Worm (Caenorhabditis elegans) whole organism, young adult: Measurements from ENCODE around the gene nhr-286.

Experiments
- C06A6.2 ChIP-seq: fragments of 200-800 bp; sonication (Bioruptor generic); conservative IDR thresholded peaks from 2 replicates; pipeline ENCODE4 v1.3.6; 2022; ENCODE audit warnings: missing genetic modification characterization, missing compliant biosample characterization
- F10E7.11 ChIP-seq: sonication (generic microtip); optimal IDR thresholded peaks from 2 replicates; lab custom pipeline; 2017; ENCODE audit warnings: mild to moderate bottlenecking, missing genetic modification characterization, moderate library complexity, missing compliant biosample characterization
- F49E8.2 ChIP-seq: sonication (generic microtip); optimal IDR thresholded peaks from 3 replicates; lab custom pipeline; 2017; ENCODE audit warnings: missing genetic modification characterization, mild to moderate bottlenecking, missing compliant biosample characterization, antibody characterized with exemption, moderate library complexity; ENCODE audit not compliant: insufficient read depth
- F55B11.4 ChIP-seq: sonication (generic microtip); optimal IDR thresholded peaks from 2 replicates; lab custom pipeline; 2016; ENCODE audit warnings: missing compliant biosample characterization, missing genetic modification characterization, borderline replicate concordance; ENCODE audit not compliant: insufficient read depth
- F57C9.4 ChIP-seq: sonication (generic microtip); optimal IDR thresholded peaks from 2 replicates; lab custom pipeline; 2017; ENCODE audit warnings: mild to moderate bottlenecking, missing genetic modification characterization, missing compliant biosample characterization
- K11D2.4 ChIP-seq: fragments of 200-800 bp; sonication (Bioruptor generic); IDR thresholded peaks from 2 replicates; pipeline ENCODE4 v1.3.6; 2022; ENCODE audit warnings: missing genetic modification reagents, missing genetic modification characterization, missing compliant biosample characterization
- Y56A3A.18 ChIP-seq: fragments of 200-800 bp; sonication (Bioruptor generic); IDR thresholded peaks from 2 replicates; pipeline ENCODE4 v1.3.6; 2022; ENCODE audit warnings: missing genetic modification reagents, missing genetic modification characterization, missing compliant biosample characterization
- Y67H2A.10 ChIP-seq: fragments of 200-800 bp; sonication (Bioruptor generic); conservative IDR thresholded peaks from 2 replicates; pipeline ENCODE4 v1.3.6; 2022; ENCODE audit warnings: missing genetic modification reagents, missing genetic modification characterization, missing compliant biosample characterization
- Y95B8A.8 ChIP-seq: fragments of 200-800 bp; sonication (Bioruptor generic); IDR thresholded peaks from 2 replicates; pipeline ENCODE4 v1.3.6; 2022; ENCODE audit warnings: missing genetic modification reagents, missing genetic modification characterization, missing compliant biosample characterization
- akir-1 ChIP-seq: fragments of 200-800 bp; sonication (Bioruptor generic); optimal IDR thresholded peaks from 2 replicates; lab custom pipeline; 2018; ENCODE audit warnings: mild to moderate bottlenecking, missing genetic modification characterization, moderate library complexity, missing compliant biosample characterization
- athp-1 ChIP-seq: sonication (generic microtip); optimal IDR thresholded peaks from 2 replicates; lab custom pipeline; 2017; ENCODE audit warnings: mild to moderate bottlenecking, missing genetic modification characterization, missing compliant biosample characterization
- attf-5 ChIP-seq: fragments of 200-800 bp; sonication (Bioruptor generic); optimal IDR thresholded peaks from 2 replicates; lab custom pipeline; 2018; ENCODE audit warnings: mild to moderate bottlenecking, missing genetic modification characterization, missing compliant biosample characterization
- bed-2 ChIP-seq: fragments of 200-800 bp; sonication (Bioruptor generic); IDR thresholded peaks from 2 replicates; pipeline ENCODE4 v1.3.6; 2022; ENCODE audit warnings: missing genetic modification reagents, missing genetic modification characterization, missing compliant biosample characterization
- ceh-40 ChIP-seq: fragments of 200-800 bp; sonication (Bioruptor generic); IDR thresholded peaks from 2 replicates; pipeline ENCODE4 v1.3.6; 2022; ENCODE audit warnings: missing genetic modification characterization, missing compliant biosample characterization
- dpff-1 ChIP-seq: sonication (generic microtip); optimal IDR thresholded peaks from 2 replicates; lab custom pipeline; 2017; ENCODE audit warnings: mild to moderate bottlenecking, missing genetic modification characterization, missing compliant biosample characterization
- efl-1 ChIP-seq: fragments of 150-350 bp; optimal IDR thresholded peaks from 2 replicates; lab custom pipeline; 2014; ENCODE audit warnings: missing biosample characterization, missing genetic modification reagents, missing genetic modification characterization
- egl-18 ChIP-seq: fragments of 200-800 bp; sonication (Bioruptor generic); IDR thresholded peaks from 2 replicates; pipeline ENCODE4 v1.3.6; 2022; ENCODE audit warnings: missing genetic modification reagents, missing genetic modification characterization, missing compliant biosample characterization
- egrh-3 ChIP-seq: fragments of 200-800 bp; sonication (Bioruptor generic); IDR thresholded peaks from 2 replicates; pipeline ENCODE4 v1.3.6; 2022; ENCODE audit warnings: missing genetic modification reagents, missing genetic modification characterization, missing compliant biosample characterization
- gei-17 ChIP-seq: fragments of 200-800 bp; sonication (Bioruptor generic); optimal IDR thresholded peaks from 2 replicates; lab custom pipeline; 2018; ENCODE audit warnings: mild to moderate bottlenecking, missing genetic modification characterization, missing compliant biosample characterization
- hlh-26 ChIP-seq: fragments of 200-800 bp; sonication (Bioruptor generic); conservative IDR thresholded peaks from 2 replicates; pipeline ENCODE4 v1.3.6; 2022; ENCODE audit warnings: missing genetic modification reagents, missing genetic modification characterization, missing compliant biosample characterization
- hmg-20 ChIP-seq: fragments of 200-800 bp; sonication (Bioruptor generic); IDR thresholded peaks from 2 replicates; pipeline ENCODE4 v1.3.6; 2022; ENCODE audit warnings: missing genetic modification reagents, missing genetic modification characterization, missing compliant biosample characterization
- let-607 ChIP-seq, 2 experiments: fragments of 200-800 bp in 1 of 2; sonication (Bioruptor generic) in 1 of 2; sonication (generic microtip) in 1 of 2; optimal IDR thresholded peaks; 2 replicates each; lab custom pipeline; 2016 to 2018; ENCODE audit warnings: mild to moderate bottlenecking in 2 of 2, missing compliant biosample characterization in 2 of 2, missing genetic modification characterization in 2 of 2, moderate library complexity in 2 of 2, missing genotype in 1 of 2
- madf-10 ChIP-seq: sonication (generic microtip); optimal IDR thresholded peaks from 2 replicates; lab custom pipeline; 2016; ENCODE audit warnings: mild to moderate bottlenecking, missing genetic modification characterization, missing compliant biosample characterization
- madf-6 ChIP-seq: fragments of 200-800 bp; sonication (Bioruptor generic); IDR thresholded peaks from 2 replicates; pipeline ENCODE4 v1.3.6; 2022; ENCODE audit warnings: missing genetic modification reagents, missing genetic modification characterization, missing compliant biosample characterization
- nhr-27 ChIP-seq: fragments of 200-800 bp; sonication (Bioruptor generic); optimal IDR thresholded peaks from 2 replicates; lab custom pipeline; 2018; ENCODE audit warnings: mild to moderate bottlenecking, missing genetic modification characterization, moderate library complexity, missing compliant biosample characterization
- rec-8 ChIP-seq, 2 experiments: sonication (generic microtip); optimal IDR thresholded peaks; 2 replicates each; lab custom pipeline; 2016; ENCODE audit warnings: mild to moderate bottlenecking in 2 of 2, missing genetic modification characterization in 2 of 2, missing genetic modification reagents in 2 of 2, missing genotype in 2 of 2, missing biosample characterization in 1 of 2, missing compliant biosample characterization in 1 of 2, moderate library complexity in 1 of 2
- snpc-1.1 ChIP-seq: sonication (generic microtip); optimal IDR thresholded peaks from 2 replicates; lab custom pipeline; 2017; ENCODE audit warnings: missing genetic modification characterization, mild to moderate bottlenecking, missing compliant biosample characterization, antibody characterized with exemption, moderate library complexity, missing genotype, missing genetic modification reagents; ENCODE audit not compliant: insufficient read depth
- snpc-1.3 ChIP-seq: sonication (generic microtip); optimal IDR thresholded peaks from 2 replicates; lab custom pipeline; 2017; ENCODE audit warnings: missing genetic modification characterization, mild to moderate bottlenecking, missing compliant biosample characterization, antibody characterized with exemption, moderate library complexity, missing genotype, missing genetic modification reagents; ENCODE audit not compliant: insufficient read depth
- snpc-3.4 ChIP-seq: sonication (generic microtip); optimal IDR thresholded peaks from 2 replicates; lab custom pipeline; 2017; ENCODE audit warnings: missing genetic modification characterization, mild to moderate bottlenecking, missing compliant biosample characterization, antibody characterized with exemption, moderate library complexity, missing genotype, missing genetic modification reagents
- snpc-4 ChIP-seq, 5 experiments: fragments of 150-350 bp in 1 of 5; sonication (generic microtip) in 4 of 5; optimal IDR thresholded peaks; 2 replicates each; lab custom pipeline; 2014 to 2018; ENCODE audit warnings: missing genetic modification characterization in 5 of 5, missing biosample characterization in 3 of 5, antibody characterized with exemption in 2 of 5, mild to moderate bottlenecking in 2 of 5, missing compliant biosample characterization in 2 of 5, missing genotype in 2 of 5, moderate library complexity in 2 of 5, missing genetic modification reagents in 1 of 5
- tbx-9 ChIP-seq: sonication (generic microtip); optimal IDR thresholded peaks from 2 replicates; lab custom pipeline; 2016; ENCODE audit warnings: borderline replicate concordance, missing genetic modification characterization, inconsistent platforms, missing compliant biosample characterization
- unc-130 ChIP-seq: sonication (generic microtip); optimal IDR thresholded peaks from 2 replicates; lab custom pipeline; 2016; ENCODE audit warnings: missing genetic modification reagents, missing genetic modification characterization, missing compliant biosample characterization
- unc-62 ChIP-seq: fragments of 150-350 bp; optimal IDR thresholded peaks from 2 replicates; lab custom pipeline; 2014; ENCODE audit warnings: missing biosample characterization, missing genetic modification reagents, missing genetic modification characterization
- xnd-1 ChIP-seq: sonication (generic microtip); optimal IDR thresholded peaks from 2 replicates; lab custom pipeline; 2016; ENCODE audit warnings: missing genotype, missing genetic modification reagents, missing genetic modification characterization, missing compliant biosample characterization
- ztf-3 ChIP-seq: fragments of 200-800 bp; sonication (Bioruptor generic); optimal IDR thresholded peaks from 2 replicates; lab custom pipeline; 2018; ENCODE audit warnings: mild to moderate bottlenecking, missing genetic modification characterization, missing compliant biosample characterization

nhr-286 gene

DNA sequence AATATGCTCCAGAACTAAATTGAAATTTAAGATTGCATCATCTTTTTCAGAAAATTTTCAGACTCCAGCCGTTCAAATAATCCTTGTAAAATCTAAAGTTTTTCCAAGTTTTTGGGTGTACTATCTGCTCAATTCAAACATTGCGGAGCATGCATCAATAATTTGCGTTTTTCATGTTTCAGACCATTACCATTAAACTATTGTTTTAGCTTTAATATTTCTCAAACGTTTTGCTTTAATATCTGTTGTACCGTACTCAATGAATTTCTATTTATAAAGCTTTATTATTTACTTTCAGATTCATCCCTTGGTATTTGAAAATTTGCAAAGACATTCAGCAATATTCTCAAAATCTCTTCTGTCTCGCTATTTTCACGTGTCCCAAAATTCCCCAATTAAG is 11.8 kb upstream of the nhr-286 start, which contains the start of gene odr-2:
Gene odr-2, plus strand, starts transcription at position 301 of the 400 bp plus-strand sequence.
- TF ChIP-seq F49E8.2 (tag; lab: Kevin White, UChicago) (no peak), tbx-9 (tag; lab: Kevin White, UChicago) (no peak), Y95B8A.8 (GFP tag; lab: Robert Waterston, UW) (no peak), F55B11.4 (no peak), K11D2.4 (GFP tag; lab: Robert Waterston, UW) (no peak)
- TF ChIP-seq, all 124 proteins: peak for 0

DNA sequence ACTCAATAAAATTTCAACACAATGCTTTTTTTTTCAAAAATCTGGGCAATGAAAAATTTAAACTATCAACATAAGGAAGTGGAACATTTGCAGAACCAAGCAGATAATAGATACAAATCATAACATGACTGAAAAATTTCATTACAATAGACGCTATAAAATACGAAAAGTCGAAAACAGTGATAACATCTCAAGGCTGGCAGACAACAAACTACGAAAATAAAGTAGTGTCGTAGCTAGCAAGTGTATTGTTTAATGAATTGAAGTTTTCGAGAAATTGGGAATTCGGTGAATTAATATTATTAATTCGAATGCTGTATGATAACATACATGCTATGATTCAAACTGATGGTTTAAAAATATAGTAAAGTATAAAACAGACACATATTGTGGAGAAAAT is 5.4 kb upstream of the nhr-286 start:
- TF ChIP-seq unc-130 (GFP tag; lab: Kevin White, UChicago) (no peak), attf-5 (GFP tag; lab: Kevin White, UChicago) (no peak), let-607 (tag; optimal IDR thresholded peaks at IDR 0.05; lab: Kevin White, UChicago) (no peak), Y67H2A.10 (no peak), F49E8.2 (tag; lab: Kevin White, UChicago) (no peak), dpff-1 (tag; lab: Kevin White, UChicago) (no peak), snpc-4 (GFP tag; optimal IDR thresholded peaks at IDR 0.05; lab: Kevin White, UChicago) (no peak), snpc-4 (tag; optimal IDR thresholded peaks at IDR 0.05; lab: Kevin White, UChicago) (no peak), gei-17 (GFP tag; lab: Kevin White, UChicago) (no peak), egl-18 (GFP tag; lab: Robert Waterston, UW) (no peak), rec-8 (tag; optimal IDR thresholded peaks at IDR 0.05; lab: Kevin White, UChicago) (no peak), snpc-1.3 (tag; lab: Kevin White, UChicago) (no peak), akir-1 (GFP tag; lab: Kevin White, UChicago) (no peak), ztf-3 (GFP tag; lab: Kevin White, UChicago) (no peak)

ce11 chrV:7096129-7096730 is 4.8 kb upstream of the nhr-286 start:
- TF ChIP-seq snpc-1.1 (tag; lab: Kevin White, UChicago): no peak
- TF ChIP-seq F57C9.4 (tag; lab: Kevin White, UChicago): no peak
- TF ChIP-seq nhr-27: no peak
- TF ChIP-seq hmg-20 (GFP tag; lab: Robert Waterston, UW): no peak
- no peak for TF ChIP-seq ceh-40 (GFP tag; lab: Robert Waterston, UW)
- TF ChIP-seq xnd-1 (tag; lab: Kevin White, UChicago): no peak
- TF ChIP-seq athp-1: no peak
- no peak for TF ChIP-seq Y95B8A.8 (GFP tag; lab: Robert Waterston, UW)
- no peak for TF ChIP-seq hlh-26 (GFP tag; lab: Robert Waterston, UW)
- no peak for TF ChIP-seq Y56A3A.18 (GFP tag; lab: Robert Waterston, UW)
- TF ChIP-seq madf-10 (tag; lab: Kevin White, UChicago): no peak
- TF ChIP-seq madf-6: no peak
- no peak for TF ChIP-seq C06A6.2
- TF ChIP-seq efl-1 (GFP tag; lab: Kevin White, UChicago): no peak
- no peak for TF ChIP-seq F10E7.11 (tag; lab: Kevin White, UChicago)
- TF ChIP-seq snpc-3.4: no peak
- no peak for TF ChIP-seq unc-62 (GFP tag; lab: Kevin White, UChicago)
- no peak for TF ChIP-seq bed-2
- TF ChIP-seq egrh-3 (GFP tag; lab: Robert Waterston, UW): no peak
- TF ChIP-seq, all 124 proteins: peak for 0
